In genomic region chrX:19127216-19127615, dm6 we compare ENCODE assay signal across 2 fruit fly cellular contexts.
A peak's percentile ranks its signal among the peaks of the same experiment; 100 is the strongest.
TF ChIP-seq lines count a peak whose summit lies in the region.

tgy (minus strand) TSS chrX:19127316.

- no peak for TF ChIP-seq CTCF in whole organism, embryonic (GFP tag; optimal IDR thresholded peaks at IDR 0.05; lab: Kevin White, UChicago)

TF ChIP-seq in whole organism, embryonic, 481 proteins besides CTCF, POLR2A, EP300 and RAD21:
- TF ChIP-seq CG13894 (tag; optimal IDR thresholded peaks at IDR 0.05; lab: Kevin White, UChicago) (no peak), exex (tag; optimal IDR thresholded peaks at IDR 0.05; lab: Kevin White, UChicago) (peak; percentile 31), CG17802 (tag; optimal IDR thresholded peaks at IDR 0.05; lab: Kevin White, UChicago) (peak; percentile 42), Trl (optimal IDR thresholded peaks at IDR 0.05; lab: Kevin White, UChicago) (peak in 1 of 2 experiments; percentile 22), Trl (GFP tag; optimal IDR thresholded peaks at IDR 0.05; lab: Kevin White, UChicago) (no peak)
TF ChIP-seq in whole organism, embryonic: peak in this region for 3.

TF ChIP-seq in whole organism, wandering third instar larva, 38 proteins besides CTCF, POLR2A, EP300 and RAD21:
- peak; percentile 76 for TF ChIP-seq fru (GFP tag; optimal IDR thresholded peaks at IDR 0.05; lab: Kevin White, UChicago)
- peak in 1 of 2 experiments; percentile 6 for TF ChIP-seq dl (GFP tag; optimal IDR thresholded peaks at IDR 0.05; lab: Kevin White, UChicago; ENCODE audit: insufficient read depth in 1 of 2, partially characterized antibody in 2 of 2)
- TF ChIP-seq Rel (GFP tag; optimal IDR thresholded peaks at IDR 0.05; lab: Kevin White, UChicago): no peak
- no peak for TF ChIP-seq Rel (tag; optimal IDR thresholded peaks at IDR 0.05; lab: Kevin White, UChicago)
- TF ChIP-seq rgr (GFP tag; optimal IDR thresholded peaks at IDR 0.05; lab: Kevin White, UChicago): no peak

Comparison
In these comparisons a context has a peak if more than half of its experiments do, and no peak if none do; other contexts are left out.
1. Of the 10 proteins assayed by ChIP-seq in both whole organism, embryonic and whole organism, wandering third instar larva: peak only in whole organism, embryonic: none; only in whole organism, wandering third instar larva: fru; in both: none; in neither: 9.